Worm (Caenorhabditis elegans) whole organism, late embryonic: ENCODE data around the gene C08F1.11.

Source experiments
- C08G9.2 ChIP-seq: sonication (generic microtip); optimal IDR thresholded peaks from 2 replicates; lab custom pipeline; 2016; ENCODE audit warnings: mild to moderate bottlenecking, missing genetic modification characterization, moderate library complexity, missing compliant biosample characterization
- C38D4.7 ChIP-seq: fragments of 200-800 bp; sonication (Bioruptor generic); optimal IDR thresholded peaks from 2 replicates; lab custom pipeline; 2018; ENCODE audit warnings: mild to moderate bottlenecking, missing genetic modification characterization, moderate library complexity, missing compliant biosample characterization
- F13H6.1 ChIP-seq: sonication (generic microtip); optimal IDR thresholded peaks from 2 replicates; lab custom pipeline; 2016; ENCODE audit warnings: missing genetic modification characterization, missing compliant biosample characterization
- Y22D7AL.16 ChIP-seq: sonication (generic microtip); optimal IDR thresholded peaks from 2 replicates; lab custom pipeline; 2016; ENCODE audit warnings: missing genetic modification characterization, missing compliant biosample characterization
- ahr-1 ChIP-seq: sonication (generic microtip); optimal IDR thresholded peaks from 2 replicates; lab custom pipeline; 2016; ENCODE audit warnings: missing genetic modification characterization, missing compliant biosample characterization
- ama-1 ChIP-seq: fragments of 150-350 bp; optimal IDR thresholded peaks from 2 replicates; lab custom pipeline; 2014
- ceh-14 ChIP-seq: sonication (generic microtip); optimal IDR thresholded peaks from 2 replicates; lab custom pipeline; 2016; ENCODE audit warnings: missing genotype, missing genetic modification characterization, missing compliant biosample characterization
- ceh-18 ChIP-seq: sonication (generic microtip); optimal IDR thresholded peaks from 2 replicates; lab custom pipeline; 2016; ENCODE audit warnings: missing genetic modification characterization, missing compliant biosample characterization
- ceh-22 ChIP-seq: sonication (generic microtip); optimal IDR thresholded peaks from 2 replicates; lab custom pipeline; 2017; ENCODE audit warnings: missing biosample characterization, missing genetic modification characterization
- ceh-24 ChIP-seq: sonication (generic microtip); optimal IDR thresholded peaks from 2 replicates; lab custom pipeline; 2016; ENCODE audit warnings: mild to moderate bottlenecking, missing genetic modification characterization, missing compliant biosample characterization
- ceh-31 ChIP-seq: sonication (generic microtip); optimal IDR thresholded peaks from 2 replicates; lab custom pipeline; 2016; ENCODE audit warnings: missing genetic modification characterization, missing compliant biosample characterization
- ceh-45 ChIP-seq: fragments of 200-800 bp; sonication (Bioruptor generic); IDR thresholded peaks from 2 replicates; pipeline ENCODE4 v1.3.6; 2022; ENCODE audit warnings: missing genetic modification reagents, missing genetic modification characterization, missing compliant biosample characterization
- ceh-9 ChIP-seq: sonication (generic microtip); optimal IDR thresholded peaks from 2 replicates; lab custom pipeline; 2016; ENCODE audit warnings: mild to moderate bottlenecking, missing genetic modification characterization, inconsistent platforms, missing compliant biosample characterization
- che-1 ChIP-seq: sonication (generic microtip); optimal IDR thresholded peaks from 2 replicates; lab custom pipeline; 2016; ENCODE audit warnings: mild to moderate bottlenecking, missing genetic modification characterization, missing compliant biosample characterization
- dmd-4 ChIP-seq: sonication (generic microtip); optimal IDR thresholded peaks from 2 replicates; lab custom pipeline; 2016; ENCODE audit warnings: borderline replicate concordance, missing genetic modification characterization, missing compliant biosample characterization
- dve-1 ChIP-seq: sonication (generic microtip); optimal IDR thresholded peaks from 2 replicates; lab custom pipeline; 2017; ENCODE audit warnings: antibody characterized with exemption, mild to moderate bottlenecking, missing genetic modification characterization, missing compliant biosample characterization
- fax-1 ChIP-seq: sonication (generic microtip); optimal IDR thresholded peaks from 2 replicates; lab custom pipeline; 2016; ENCODE audit warnings: missing genotype, missing genetic modification characterization, missing compliant biosample characterization
- gmeb-2 ChIP-seq: sonication (generic microtip); optimal IDR thresholded peaks from 2 replicates; lab custom pipeline; 2016; ENCODE audit warnings: missing genetic modification characterization, inconsistent platforms, missing compliant biosample characterization
- hlh-15 ChIP-seq: sonication (generic microtip); optimal IDR thresholded peaks from 2 replicates; lab custom pipeline; 2016; ENCODE audit warnings: missing genetic modification characterization, missing compliant biosample characterization
- hlh-6 ChIP-seq: sonication (generic microtip); optimal IDR thresholded peaks from 2 replicates; lab custom pipeline; 2016; ENCODE audit warnings: missing genotype, missing genetic modification characterization, missing compliant biosample characterization
- mec-3 ChIP-seq: sonication (generic microtip); optimal IDR thresholded peaks from 2 replicates; lab custom pipeline; 2016; ENCODE audit warnings: borderline replicate concordance, missing genetic modification characterization, missing compliant biosample characterization
- nfya-1 ChIP-seq: sonication (generic microtip); optimal IDR thresholded peaks from 2 replicates; lab custom pipeline; 2017; ENCODE audit warnings: missing genetic modification characterization, mild to moderate bottlenecking, missing compliant biosample characterization, antibody characterized with exemption, moderate library complexity
- odd-2 ChIP-seq: sonication (generic microtip); optimal IDR thresholded peaks from 2 replicates; lab custom pipeline; 2017; ENCODE audit warnings: antibody characterized with exemption, mild to moderate bottlenecking, missing genetic modification characterization, missing compliant biosample characterization
- pag-3 ChIP-seq: sonication (generic microtip); optimal IDR thresholded peaks from 2 replicates; lab custom pipeline; 2016; ENCODE audit warnings: missing compliant biosample characterization, missing genetic modification characterization, borderline replicate concordance
- pax-1 ChIP-seq: fragments of 150-350 bp; optimal IDR thresholded peaks from 2 replicates; lab custom pipeline; 2014; ENCODE audit warnings: missing biosample characterization, missing genetic modification characterization
- pha-4 ChIP-seq: fragments of 150-350 bp; optimal IDR thresholded peaks from 2 replicates; lab custom pipeline; 2018; ENCODE audit warnings: missing biosample characterization, missing genetic modification reagents, missing genetic modification characterization
- pqm-1 ChIP-seq: sonication (generic microtip); optimal IDR thresholded peaks from 2 replicates; lab custom pipeline; 2016; ENCODE audit warnings: missing genetic modification characterization, missing compliant biosample characterization
- ref-2 ChIP-seq: sonication (generic microtip); optimal IDR thresholded peaks from 2 replicates; lab custom pipeline; 2016; ENCODE audit warnings: missing genetic modification characterization, missing compliant biosample characterization
- sdc-2 ChIP-seq: sonication (generic microtip); optimal IDR thresholded peaks from 2 replicates; lab custom pipeline; 2016; ENCODE audit warnings: missing genotype, missing genetic modification characterization, missing compliant biosample characterization
- sox-2 ChIP-seq: fragments of 200-800 bp; sonication (Bioruptor generic); IDR thresholded peaks from 2 replicates; pipeline ENCODE4 v1.3.6; 2022; ENCODE audit warnings: missing genetic modification reagents, missing genetic modification characterization, missing compliant biosample characterization
- sox-4 ChIP-seq: sonication (generic microtip); optimal IDR thresholded peaks from 2 replicates; lab custom pipeline; 2017; ENCODE audit warnings: mild to moderate bottlenecking, missing genetic modification characterization, inconsistent platforms, missing compliant biosample characterization
- syd-9 ChIP-seq: sonication (generic microtip); optimal IDR thresholded peaks from 2 replicates; lab custom pipeline; 2016; ENCODE audit warnings: mild to moderate bottlenecking, missing genetic modification characterization, moderate library complexity, missing compliant biosample characterization
- tbx-2 ChIP-seq: sonication (generic microtip); optimal IDR thresholded peaks from 2 replicates; lab custom pipeline; 2016; ENCODE audit warnings: missing genetic modification characterization, missing compliant biosample characterization
- tbx-7 ChIP-seq: sonication (generic microtip); optimal IDR thresholded peaks from 2 replicates; lab custom pipeline; 2016; ENCODE audit warnings: missing genotype, missing genetic modification characterization, missing compliant biosample characterization
- unc-3 ChIP-seq, 2 experiments: fragments of 200-800 bp in 1 of 2; sonication (Bioruptor generic) in 1 of 2; sonication (generic microtip) in 1 of 2; conservative IDR thresholded peaks in 1 of 2; optimal IDR thresholded peaks in 1 of 2; 2 replicates each; pipeline versions ENCODE4 v1.3.6 to Lab custom; 2016 to 2022; ENCODE audit warnings: missing compliant biosample characterization in 2 of 2, missing genetic modification characterization in 2 of 2, missing genetic modification reagents in 1 of 2
- unc-86 ChIP-seq: sonication (generic microtip); optimal IDR thresholded peaks from 2 replicates; lab custom pipeline; 2016; ENCODE audit warnings: missing genetic modification characterization, missing compliant biosample characterization

The C08F1.11 gene

ce11 chrII:1756072-1756471 is 28.6 kb downstream of the C08F1.11 start, which contains the start of gene F36H5.17:
F36H5.17 (minus strand) TSS chrII:1756172.
- TF ChIP-seq pag-3 (tag; lab: Kevin White, UChicago) (no peak), hlh-15 (tag; lab: Kevin White, UChicago) (no peak), dve-1 (no peak), tbx-7 (no peak), C08G9.2 (tag; lab: Kevin White, UChicago) (no peak), tbx-2 (tag; lab: Kevin White, UChicago) (no peak), hlh-6 (tag; lab: Kevin White, UChicago) (no peak), ceh-18 (no peak), syd-9 (no peak), ceh-31 (no peak), che-1 (tag; lab: Kevin White, UChicago) (no peak)

ce11 chrII:1752990-1753389 is 31.7 kb downstream of the C08F1.11 start, which contains the start of gene F36H5.9:
F36H5.9 (minus strand) TSS chrII:1753090.
- no peak for TF ChIP-seq ceh-45 (GFP tag; lab: Robert Waterston, UW)
- no peak for TF ChIP-seq pag-3 (tag; lab: Kevin White, UChicago)
- TF ChIP-seq sox-4 = no peak
- no peak for TF ChIP-seq che-1 (tag; lab: Kevin White, UChicago)
- no peak for TF ChIP-seq ceh-9 (tag; lab: Kevin White, UChicago)
- TF ChIP-seq tbx-2 (tag; lab: Kevin White, UChicago) = no peak
- TF ChIP-seq mec-3 (tag; lab: Kevin White, UChicago) = no peak
- no peak for TF ChIP-seq unc-3 (GFP tag; conservative IDR thresholded peaks at IDR 0.05; lab: Robert Waterston, UW)
- TF ChIP-seq unc-3 (tag; optimal IDR thresholded peaks at IDR 0.05; lab: Kevin White, UChicago) = no peak
- TF ChIP-seq ceh-24 (tag; lab: Kevin White, UChicago) = no peak
- TF ChIP-seq ref-2 = no peak
- no peak for TF ChIP-seq ama-1 (lab: Kevin White, UChicago)
- no peak for TF ChIP-seq C38D4.7 (GFP tag; lab: Kevin White, UChicago)
- TF ChIP-seq ceh-22 = no peak
- no peak for TF ChIP-seq pha-4 (tag; lab: Kevin White, UChicago)
- no peak for TF ChIP-seq ceh-14 (tag; lab: Kevin White, UChicago)
- no peak for TF ChIP-seq ahr-1 (tag; lab: Kevin White, UChicago)
- TF ChIP-seq nfya-1 (tag; lab: Kevin White, UChicago) = no peak
- TF ChIP-seq pqm-1 (tag; lab: Kevin White, UChicago) = no peak
- no peak for TF ChIP-seq dmd-4 (tag; lab: Kevin White, UChicago)

- no peak for TF ChIP-seq tbx-2 (tag; lab: Kevin White, UChicago)
These were observed 34.3 kb downstream of the C08F1.11 start, which contains the start of the genes F36H5.13 and F36H5.8 for ce11 chrII:1750413-1750812. F36H5.13 (minus strand) TSS chrII:1750513. F36H5.8 (minus strand) TSS chrII:1750686.

ce11 chrII:1744183-1744582 is 40.5 kb downstream of the C08F1.11 start, which contains the start of gene clec-19:
clec-19 (plus strand) TSS chrII:1744483.
- TF ChIP-seq pax-1 (tag; lab: Kevin White, UChicago) (no peak), unc-86 (tag; lab: Kevin White, UChicago) (no peak), odd-2 (tag; lab: Kevin White, UChicago) (no peak), fax-1 (tag; lab: Kevin White, UChicago) (no peak), sox-4 (no peak), gmeb-2 (tag; lab: Kevin White, UChicago) (no peak), F13H6.1 (tag; lab: Kevin White, UChicago) (no peak), hlh-15 (tag; lab: Kevin White, UChicago) (no peak), sdc-2 (tag; lab: Kevin White, UChicago) (no peak), ama-1 (lab: Kevin White, UChicago) (no peak), sox-2 (GFP tag; lab: Robert Waterston, UW) (no peak), Y22D7AL.16 (tag; lab: Kevin White, UChicago) (no peak)
